Fruit fly (Drosophila melanogaster): Measurements from ENCODE around the gene bnk.

Gene bnk

DNA sequence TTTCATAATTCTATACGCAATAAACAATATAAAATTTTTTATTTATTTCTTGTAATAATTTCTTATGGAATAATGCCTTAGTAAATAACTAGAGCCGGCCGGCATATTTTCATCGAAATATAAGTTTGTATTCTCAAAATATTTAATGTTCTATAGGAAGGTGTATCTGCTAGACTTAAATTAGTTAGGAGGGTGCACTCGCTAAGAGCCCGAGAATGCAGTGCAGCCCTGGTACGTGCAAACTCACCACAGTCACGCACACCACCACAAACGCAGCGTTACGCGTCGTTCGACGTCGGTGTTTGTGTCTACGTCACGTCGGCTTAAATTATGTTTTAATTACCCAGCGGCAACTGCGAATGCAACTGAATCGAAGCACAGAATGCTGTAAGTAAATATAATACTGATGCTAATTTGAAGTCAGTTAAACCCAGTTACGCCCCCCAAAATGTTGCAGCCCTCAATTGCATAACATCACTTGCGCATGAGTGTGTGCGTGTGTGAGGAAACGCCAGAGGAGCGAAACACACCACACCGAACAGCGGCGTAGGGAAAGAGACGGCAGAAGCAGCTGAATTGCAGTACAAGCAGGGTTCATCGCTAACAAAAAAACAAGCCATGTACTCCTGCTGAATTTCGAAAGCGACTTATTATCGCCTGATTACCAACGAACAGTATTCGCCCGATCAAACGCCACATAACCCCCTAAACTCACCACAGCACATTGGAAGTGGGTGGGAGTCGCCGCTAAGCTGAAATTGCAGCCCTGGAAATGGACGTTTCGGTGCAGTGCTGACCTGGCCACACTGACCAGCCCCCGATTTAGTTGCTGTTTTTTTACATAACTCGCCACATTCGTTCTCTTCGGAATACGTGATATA, 27.5 kb downstream of the bnk start, which contains the start of gene CG12054 (continued):
- no peak for TF ChIP-seq Hr39 (optimal IDR thresholded peaks at IDR 0.05)
- no peak for TF ChIP-seq CG18619 (GFP tag; optimal IDR thresholded peaks at IDR 0.05)
- TF ChIP-seq CG6791 (GFP tag; IDR thresholded peaks at IDR 0.05; ENCODE audit: partially characterized antibody): no peak
- no peak for TF ChIP-seq ap (GFP tag; IDR thresholded peaks at IDR 0.05)
- peak; percentile 54 for TF ChIP-seq pita (GFP tag; optimal IDR thresholded peaks at IDR 0.05)
- no peak for TF ChIP-seq CG7271 (tag; optimal IDR thresholded peaks at IDR 0.05)
- no peak for TF ChIP-seq gcm2 (GFP tag; optimal IDR thresholded peaks at IDR 0.05)
- TF ChIP-seq CG3995 (GFP tag; optimal IDR thresholded peaks at IDR 0.05): no peak
- TF ChIP-seq TFAM (GFP tag; optimal IDR thresholded peaks at IDR 0.05): no peak
- TF ChIP-seq CG1647 (GFP tag; optimal IDR thresholded peaks at IDR 0.05): no peak
- TF ChIP-seq CG33213 (GFP tag; optimal IDR thresholded peaks at IDR 0.05): peak; percentile 26
- peak; percentile 5 for TF ChIP-seq Side (GFP tag; optimal IDR thresholded peaks at IDR 0.05)
- TF ChIP-seq br (optimal IDR thresholded peaks at IDR 0.05): no peak
- TF ChIP-seq CG13775 (GFP tag; optimal IDR thresholded peaks at IDR 0.05): no peak
- TF ChIP-seq CG15514 (GFP tag; optimal IDR thresholded peaks at IDR 0.05): peak; percentile 59
- no peak for TF ChIP-seq zf30C (GFP tag; optimal IDR thresholded peaks at IDR 0.05)
- no peak for TF ChIP-seq PHDP (tag; optimal IDR thresholded peaks at IDR 0.05)
- TF ChIP-seq ash1 (GFP tag; optimal IDR thresholded peaks at IDR 0.05): no peak
- no peak for TF ChIP-seq CG12104 (GFP tag; optimal IDR thresholded peaks at IDR 0.05)
- TF ChIP-seq pan (optimal IDR thresholded peaks at IDR 0.05): no peak
- TF ChIP-seq pan (GFP tag; optimal IDR thresholded peaks at IDR 0.05 in 1 of 2, IDR thresholded peaks at IDR 0.05 in 1 of 2): no peak
- no peak for TF ChIP-seq CG12744 (GFP tag; optimal IDR thresholded peaks at IDR 0.05)
- TF ChIP-seq grau (tag; optimal IDR thresholded peaks at IDR 0.05): no peak
- TF ChIP-seq CG13894 (tag; optimal IDR thresholded peaks at IDR 0.05): peak; percentile 7
- peak in 1 of 2 experiments; percentile 0 for TF ChIP-seq dpn (GFP tag; optimal IDR thresholded peaks at IDR 0.05)
- TF ChIP-seq CG17829 (tag; optimal IDR thresholded peaks at IDR 0.05): no peak
- no peak for TF ChIP-seq Poxn (GFP tag; IDR thresholded peaks at IDR 0.05)
- no peak for TF ChIP-seq esg (GFP tag; conservative IDR thresholded peaks at IDR 0.05)
- TF ChIP-seq CG15696 (tag; optimal IDR thresholded peaks at IDR 0.05): no peak
- TF ChIP-seq bbx (GFP tag; IDR thresholded peaks at IDR 0.05; ENCODE audit: partially characterized antibody): no peak
- no peak for TF ChIP-seq Taf1 (GFP tag; IDR thresholded peaks at IDR 0.05)
- no peak for TF ChIP-seq Nf-YB (GFP tag; optimal IDR thresholded peaks at IDR 0.05)
- TF ChIP-seq Pdp1 (GFP tag; optimal IDR thresholded peaks at IDR 0.05): peak in 1 of 2 experiments; percentile 100
- no peak for TF ChIP-seq CG11695 (GFP tag; IDR thresholded peaks at IDR 0.05)
- no peak for TF ChIP-seq CG7556 (GFP tag; optimal IDR thresholded peaks at IDR 0.05)
- TF ChIP-seq Xbp1 (GFP tag; optimal IDR thresholded peaks at IDR 0.05): peak; percentile 10
- TF ChIP-seq chm (GFP tag; IDR thresholded peaks at IDR 0.05): no peak
- TF ChIP-seq Sin3A (optimal IDR thresholded peaks at IDR 0.05): peak; percentile 73
- no peak for TF ChIP-seq CG11247 (GFP tag; IDR thresholded peaks at IDR 0.05)
- peak; percentile 2 for TF ChIP-seq CG18599 (GFP tag; optimal IDR thresholded peaks at IDR 0.05)
- peak; percentile 34 for TF ChIP-seq zen (tag; optimal IDR thresholded peaks at IDR 0.05)
- TF ChIP-seq jing (GFP tag; optimal IDR thresholded peaks at IDR 0.05): no peak
- TF ChIP-seq CG12769 (tag; optimal IDR thresholded peaks at IDR 0.05): peak; percentile 9
- TF ChIP-seq CG14965 (GFP tag; optimal IDR thresholded peaks at IDR 0.05; ENCODE audit: borderline replicate concordance): no peak
- TF ChIP-seq twi (tag; optimal IDR thresholded peaks at IDR 0.05): no peak
- TF ChIP-seq lov (optimal IDR thresholded peaks at IDR 0.05): no peak
- TF ChIP-seq lov (GFP tag; IDR thresholded peaks at IDR 0.05): no peak
- TF ChIP-seq D (optimal IDR thresholded peaks at IDR 0.05): no peak
- no peak for TF ChIP-seq D (GFP tag; optimal IDR thresholded peaks at IDR 0.05)
- TF ChIP-seq CG30020 (tag; optimal IDR thresholded peaks at IDR 0.05): no peak
- no peak for TF ChIP-seq eyg (GFP tag; optimal IDR thresholded peaks at IDR 0.05)
